Worm (Caenorhabditis elegans) whole organism, L2 larva: Measurements from ENCODE around the gene egl-21.

ENCODE experiments used
- blmp-1 ChIP-seq: sonication (generic microtip); optimal IDR thresholded peaks from 2 replicates; lab custom pipeline; 2017; ENCODE audit warnings: missing genetic modification characterization, mild to moderate bottlenecking, missing compliant biosample characterization, antibody characterized with exemption, moderate library complexity; ENCODE audit not compliant: insufficient read depth
- lin-39 ChIP-seq: fragments of 150-350 bp; optimal IDR thresholded peaks from 2 replicates; lab custom pipeline; 2014; ENCODE audit warnings: missing biosample characterization, missing genetic modification reagents, missing genetic modification characterization
- mbf-1 ChIP-seq: sonication (generic microtip); optimal IDR thresholded peaks from 2 replicates; lab custom pipeline; 2017; ENCODE audit warnings: missing biosample characterization, missing genetic modification characterization
- nhr-23 ChIP-seq: fragments of 150-350 bp; optimal IDR thresholded peaks from 2 replicates; lab custom pipeline; 2014; ENCODE audit warnings: missing biosample characterization, missing genetic modification reagents, missing genetic modification characterization
- unc-62 ChIP-seq: fragments of 150-350 bp; optimal IDR thresholded peaks from 2 replicates; lab custom pipeline; 2014; ENCODE audit warnings: missing biosample characterization, missing genetic modification reagents, missing genetic modification characterization
- zag-1 ChIP-seq: fragments of 150-350 bp; optimal IDR thresholded peaks from 2 replicates; lab custom pipeline; 2014; ENCODE audit warnings: missing biosample characterization, missing genetic modification characterization
- ztf-11 ChIP-seq: sonication (generic microtip); optimal IDR thresholded peaks from 2 replicates; lab custom pipeline; 2017; ENCODE audit warnings: missing biosample characterization, missing genetic modification characterization

ce11 chrIV:10442904-10443303, 38.7 kb downstream of the egl-21 start:
- TF ChIP-seq zag-1 (tag; lab: Kevin White, UChicago) (no peak), lin-39 (tag; lab: Kevin White, UChicago) (no peak), mbf-1 (tag; lab: Kevin White, UChicago) (no peak), nhr-23 (no peak), ztf-11 (tag; lab: Kevin White, UChicago) (no peak), blmp-1 (tag; lab: Kevin White, UChicago) (no peak), unc-62 (GFP tag; lab: Kevin White, UChicago) (no peak)
